Fruit fly (Drosophila melanogaster) whole organism, adult: ENCODE measurements around the gene sosie.

Experiments
- CG14711 ChIP-seq: fragments of 200-800 bp; sonication (Bioruptor generic); optimal IDR thresholded peaks from 2 replicates; lab custom pipeline; 2018; ENCODE audit warnings: missing biosample characterization, mild to moderate bottlenecking, missing genetic modification characterization, moderate library complexity
- CG1620 ChIP-seq: fragments of 200-800 bp; sonication (Bioruptor generic); optimal IDR thresholded peaks from 2 replicates; lab custom pipeline; 2016; ENCODE audit warnings: missing biosample characterization, missing genetic modification characterization
- CG7045 ChIP-seq: fragments of 200-800 bp; sonication (Bioruptor generic); optimal IDR thresholded peaks from 2 replicates; lab custom pipeline; 2017; ENCODE audit warnings: missing biosample characterization, mild to moderate bottlenecking, missing genetic modification characterization
- CG7101 ChIP-seq: fragments of 200-800 bp; sonication (Bioruptor generic); optimal IDR thresholded peaks from 2 replicates; lab custom pipeline; 2018; ENCODE audit warnings: missing biosample characterization, mild to moderate bottlenecking, missing genetic modification characterization, moderate library complexity
- Clk ChIP-seq: fragments of 200-800 bp; sonication (Bioruptor generic); optimal IDR thresholded peaks from 2 replicates; lab custom pipeline; 2017; ENCODE audit warnings: missing biosample characterization, missing genetic modification characterization
- Hr96 ChIP-seq: fragments of 200-800 bp; sonication (Bioruptor generic); optimal IDR thresholded peaks from 2 replicates; lab custom pipeline; 2016; ENCODE audit warnings: missing biosample characterization, missing genetic modification characterization
- Mnt ChIP-seq: fragments of 200-800 bp; sonication (Bioruptor generic); optimal IDR thresholded peaks from 2 replicates; lab custom pipeline; 2016; ENCODE audit warnings: missing biosample characterization, mild to moderate bottlenecking, missing genetic modification characterization
- bab1 ChIP-seq: fragments of 200-800 bp; sonication (Bioruptor generic); optimal IDR thresholded peaks from 3 replicates; lab custom pipeline; 2019; ENCODE audit warnings: missing biosample characterization, mild to moderate bottlenecking, missing genetic modification characterization, moderate library complexity
- cnc ChIP-seq, 2 experiments: fragments of >200 bp; optimal IDR thresholded peaks; 2 replicates each; lab custom pipeline; 2017
- kay ChIP-seq: fragments of 200-800 bp; sonication (Bioruptor generic); peaks from one replicate; lab custom pipeline; 2016; ENCODE audit warnings: missing biosample characterization, missing genetic modification characterization, borderline replicate concordance
- ovo ChIP-seq: fragments of 200-800 bp; sonication (Bioruptor generic); optimal IDR thresholded peaks from 2 replicates; lab custom pipeline; 2016; ENCODE audit warnings: missing biosample characterization, missing genetic modification characterization
- pad ChIP-seq: fragments of 200-800 bp; sonication (Bioruptor generic); optimal IDR thresholded peaks from 3 replicates; lab custom pipeline; 2017; ENCODE audit warnings: missing biosample characterization, missing genetic modification characterization, mild to moderate bottlenecking, moderate library complexity, missing genetic modification reagents
- toe ChIP-seq: fragments of 200-800 bp; sonication (Bioruptor generic); optimal IDR thresholded peaks from 2 replicates; lab custom pipeline; 2016; ENCODE audit warnings: missing biosample characterization, missing genetic modification characterization

- TF ChIP-seq ovo (GFP tag; lab: Kevin White, UChicago) (no peak), pad (GFP tag; lab: Kevin White, UChicago) (no peak), CG14711 (tag; lab: Kevin White, UChicago) (no peak), cnc (optimal IDR thresholded peaks at IDR 0.05; lab: Kevin White, UChicago) (no peak), bab1 (GFP tag; lab: Kevin White, UChicago) (no peak), Mnt (GFP tag; lab: Kevin White, UChicago) (no peak), toe (no peak), CG7101 (no peak), Hr96 (GFP tag; lab: Kevin White, UChicago) (no peak), kay (no peak), CG7045 (no peak), Clk (GFP tag; lab: Kevin White, UChicago) (no peak), CG1620 (GFP tag; lab: Kevin White, UChicago) (no peak)
Observed at dm6 chr3R:24825548-24825947, 8.2 kb upstream of the sosie start, which contains the start of gene niki.
